Worm (Caenorhabditis elegans) whole organism, L4/young adult: ENCODE data around the gene F01G10.9.

Experiments
- dao-5 ChIP-seq: sonication (generic microtip); optimal IDR thresholded peaks from 2 replicates; lab custom pipeline; 2016; ENCODE audit warnings: missing genotype, missing genetic modification characterization, moderate library complexity, missing compliant biosample characterization
- him-1 ChIP-seq: sonication (generic microtip); optimal IDR thresholded peaks from 2 replicates; lab custom pipeline; 2016; ENCODE audit warnings: missing genotype, missing genetic modification reagents, missing genetic modification characterization, missing compliant biosample characterization

DNA sequence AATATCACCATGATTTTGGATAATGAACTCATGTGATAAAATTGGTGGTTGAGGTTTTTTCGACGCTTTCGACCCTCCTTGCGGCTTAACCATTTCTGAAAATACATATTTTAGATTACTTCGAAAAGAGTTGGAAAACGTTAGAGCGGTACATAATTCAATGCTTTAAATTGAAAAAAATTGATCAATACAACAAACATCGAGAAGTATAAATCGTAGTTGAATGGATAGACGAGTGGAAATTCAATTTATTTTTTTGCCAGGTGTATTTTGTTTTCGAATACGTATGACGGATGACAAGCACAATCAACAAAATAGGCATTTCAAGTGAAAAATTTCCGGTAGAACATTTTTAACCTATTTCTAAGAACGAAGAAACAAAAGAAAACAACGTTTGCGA, 38.3 kb downstream of the F01G10.9 start, which contains the start of gene tram-1:
- no peak for TF ChIP-seq dao-5 (tag; lab: Kevin White, UChicago)
- TF ChIP-seq him-1: no peak
